Worm (Caenorhabditis elegans) whole organism, L1 larva: ENCODE data around the gene ceh-16.

Experiments
- C04F5.9 ChIP-seq: sonication (generic microtip); optimal IDR thresholded peaks from 2 replicates; lab custom pipeline; 2016; ENCODE audit warnings: missing genetic modification characterization, missing compliant biosample characterization
- C16A3.4 ChIP-seq: fragments of 150-350 bp; optimal IDR thresholded peaks from 2 replicates; lab custom pipeline; 2014; ENCODE audit warnings: missing biosample characterization, missing genetic modification characterization
- C34B4.2 ChIP-seq: sonication (generic microtip); optimal IDR thresholded peaks from 2 replicates; lab custom pipeline; 2017; ENCODE audit warnings: mild to moderate bottlenecking, missing genetic modification characterization, missing compliant biosample characterization
- F16B12.6 ChIP-seq: fragments of 150-350 bp; optimal IDR thresholded peaks from 2 replicates; lab custom pipeline; 2014; ENCODE audit warnings: missing biosample characterization, missing genetic modification characterization
- Y116A8C.19 ChIP-seq: sonication (generic microtip); optimal IDR thresholded peaks from 2 replicates; lab custom pipeline; 2016; ENCODE audit warnings: missing compliant biosample characterization, missing genetic modification characterization, borderline replicate concordance
- aha-1 ChIP-seq: fragments of 150-350 bp; optimal IDR thresholded peaks from 2 replicates; lab custom pipeline; 2014; ENCODE audit warnings: missing biosample characterization, missing genetic modification characterization
- aly-2 ChIP-seq: fragments of 150-350 bp; optimal IDR thresholded peaks from 2 replicates; lab custom pipeline; 2014; ENCODE audit warnings: missing biosample characterization, missing genetic modification characterization
- blmp-1 ChIP-seq: fragments of 150-350 bp; optimal IDR thresholded peaks from 2 replicates; lab custom pipeline; 2014; ENCODE audit warnings: missing biosample characterization, missing genetic modification characterization
- ceh-8 ChIP-seq: fragments of 200-800 bp; sonication (Bioruptor generic); optimal IDR thresholded peaks from 2 replicates; lab custom pipeline; 2018; ENCODE audit warnings: mild to moderate bottlenecking, missing genetic modification characterization, moderate library complexity, missing compliant biosample characterization
- ceh-88 ChIP-seq: fragments of 200-800 bp; sonication (Bioruptor generic); IDR thresholded peaks from 2 replicates; pipeline ENCODE4 v1.3.6; 2022; ENCODE audit warnings: missing genetic modification characterization, missing compliant biosample characterization
- ceh-90 ChIP-seq: sonication (generic microtip); optimal IDR thresholded peaks from 2 replicates; lab custom pipeline; 2016; ENCODE audit warnings: missing genetic modification characterization, missing compliant biosample characterization
- ces-1 ChIP-seq: fragments of 150-350 bp; optimal IDR thresholded peaks from 2 replicates; lab custom pipeline; 2014; ENCODE audit warnings: missing biosample characterization, missing genetic modification reagents, missing genetic modification characterization
- egl-13 ChIP-seq: sonication (generic microtip); optimal IDR thresholded peaks from 2 replicates; lab custom pipeline; 2016; ENCODE audit warnings: missing genotype, missing genetic modification reagents, missing genetic modification characterization, missing compliant biosample characterization
- elt-2 ChIP-seq: sonication (generic microtip); optimal IDR thresholded peaks from 2 replicates; lab custom pipeline; 2016; ENCODE audit warnings: missing genetic modification characterization, mild to moderate bottlenecking, inconsistent platforms, missing compliant biosample characterization, missing genetic modification reagents
- elt-3 ChIP-seq, 6 experiments: fragments of 150-350 bp in 1 of 6; sonication (generic microtip); optimal IDR thresholded peaks; 2 replicates each; lab custom pipeline; 2017 to 2018; ENCODE audit warnings: missing biosample characterization in 6 of 6, missing genetic modification characterization in 6 of 6, inconsistent platforms in 1 of 6
- fkh-10 ChIP-seq: sonication (generic microtip); optimal IDR thresholded peaks from 2 replicates; lab custom pipeline; 2017; ENCODE audit warnings: missing biosample characterization, missing genetic modification reagents, missing genetic modification characterization
- fkh-8 ChIP-seq: sonication (generic microtip); optimal IDR thresholded peaks from 2 replicates; lab custom pipeline; 2016; ENCODE audit warnings: mild to moderate bottlenecking, missing genetic modification characterization, missing compliant biosample characterization
- fos-1 ChIP-seq: fragments of 150-350 bp; optimal IDR thresholded peaks from 2 replicates; lab custom pipeline; 2014; ENCODE audit warnings: missing biosample characterization, missing genetic modification characterization
- hlh-4 ChIP-seq: sonication (generic microtip); optimal IDR thresholded peaks from 2 replicates; lab custom pipeline; 2016; ENCODE audit warnings: mild to moderate bottlenecking, missing genetic modification characterization, missing compliant biosample characterization
- hpl-2 ChIP-seq: fragments of 150-350 bp; optimal IDR thresholded peaks from 2 replicates; lab custom pipeline; 2014; ENCODE audit warnings: missing biosample characterization, missing genetic modification reagents, missing genetic modification characterization
- lin-14 ChIP-seq: fragments of 200-800 bp; sonication (Bioruptor generic); optimal IDR thresholded peaks from 2 replicates; lab custom pipeline; 2018; ENCODE audit warnings: mild to moderate bottlenecking, missing genetic modification characterization, moderate library complexity, missing compliant biosample characterization
- lin-15B ChIP-seq: fragments of 150-350 bp; sonication (generic microtip); optimal IDR thresholded peaks from 3 replicates; lab custom pipeline; 2014; ENCODE audit warnings: missing biosample characterization, missing genetic modification characterization
- lin-35 ChIP-seq, 2 experiments: fragments of 150-350 bp; optimal IDR thresholded peaks; 2 replicates each; lab custom pipeline; 2014; ENCODE audit warnings: missing biosample characterization in 2 of 2, missing genetic modification characterization in 2 of 2, missing genetic modification reagents in 2 of 2
- lin-39 ChIP-seq: fragments of 150-350 bp; optimal IDR thresholded peaks from 2 replicates; lab custom pipeline; 2014; ENCODE audit warnings: missing biosample characterization, missing genetic modification reagents, missing genetic modification characterization
- lir-3 ChIP-seq: sonication (generic microtip); optimal IDR thresholded peaks from 2 replicates; lab custom pipeline; 2016; ENCODE audit warnings: mild to moderate bottlenecking, missing genetic modification characterization, moderate library complexity, missing compliant biosample characterization; ENCODE audit not compliant: poor library complexity
- mab-9 ChIP-seq: fragments of 200-800 bp; sonication (Bioruptor generic); IDR thresholded peaks from 2 replicates; pipeline ENCODE4 v1.3.6; 2022; ENCODE audit warnings: missing genetic modification reagents, missing genetic modification characterization, missing compliant biosample characterization
- mdl-1 ChIP-seq, 2 experiments: fragments of 150-350 bp; optimal IDR thresholded peaks; 2 replicates each; lab custom pipeline; 2014 to 2017; ENCODE audit warnings: missing biosample characterization in 2 of 2, missing genetic modification characterization in 2 of 2, inconsistent platforms in 1 of 2
- nhr-11 ChIP-seq: fragments of 150-350 bp; optimal IDR thresholded peaks from 2 replicates; lab custom pipeline; 2014; ENCODE audit warnings: missing biosample characterization, missing genetic modification characterization
- nhr-19 ChIP-seq: fragments of 200-800 bp; sonication (Bioruptor generic); conservative IDR thresholded peaks from 2 replicates; pipeline ENCODE4 v1.3.6; 2022; ENCODE audit warnings: missing genetic modification characterization, missing compliant biosample characterization
- nhr-237 ChIP-seq: fragments of 150-350 bp; optimal IDR thresholded peaks from 2 replicates; lab custom pipeline; 2014; ENCODE audit warnings: missing biosample characterization, missing genetic modification characterization
- nhr-28 ChIP-seq: fragments of 150-350 bp; optimal IDR thresholded peaks from 2 replicates; lab custom pipeline; 2014; ENCODE audit warnings: missing biosample characterization, missing genetic modification characterization
- nhr-47 ChIP-seq: sonication (generic microtip); optimal IDR thresholded peaks from 2 replicates; lab custom pipeline; 2016; ENCODE audit warnings: mild to moderate bottlenecking, missing genetic modification characterization, moderate library complexity, missing compliant biosample characterization
- nhr-71 ChIP-seq: sonication (generic microtip); optimal IDR thresholded peaks from 2 replicates; lab custom pipeline; 2016; ENCODE audit warnings: mild to moderate bottlenecking, missing genetic modification characterization, moderate library complexity, missing compliant biosample characterization
- nhr-76 ChIP-seq: sonication (generic microtip); optimal IDR thresholded peaks from 2 replicates; lab custom pipeline; 2017; ENCODE audit warnings: missing biosample characterization, missing genetic modification characterization
- nhr-77 ChIP-seq: fragments of 150-350 bp; optimal IDR thresholded peaks from 2 replicates; lab custom pipeline; 2014; ENCODE audit warnings: missing biosample characterization, missing genetic modification characterization
- nhr-84 ChIP-seq: sonication (generic microtip); optimal IDR thresholded peaks from 2 replicates; lab custom pipeline; 2017; ENCODE audit warnings: missing biosample characterization, missing genetic modification characterization
- pag-3 ChIP-seq: sonication (generic microtip); optimal IDR thresholded peaks from 2 replicates; lab custom pipeline; 2017; ENCODE audit warnings: missing genetic modification characterization, mild to moderate bottlenecking, missing compliant biosample characterization, antibody characterized with exemption, borderline replicate concordance; ENCODE audit not compliant: insufficient read depth
- pax-3 ChIP-seq: fragments of 200-800 bp; sonication (Bioruptor generic); optimal IDR thresholded peaks from 2 replicates; lab custom pipeline; 2018; ENCODE audit warnings: mild to moderate bottlenecking, missing genetic modification characterization, moderate library complexity, missing compliant biosample characterization
- pqm-1 ChIP-seq: sonication (generic microtip); optimal IDR thresholded peaks from 3 replicates; lab custom pipeline; 2017; ENCODE audit warnings: missing biosample characterization, missing genetic modification characterization
- snpc-4 ChIP-seq: fragments of 150-350 bp; optimal IDR thresholded peaks from 2 replicates; lab custom pipeline; 2014; ENCODE audit warnings: missing biosample characterization, missing genetic modification characterization
- sox-4 ChIP-seq: sonication (generic microtip); optimal IDR thresholded peaks from 2 replicates; lab custom pipeline; 2016; ENCODE audit warnings: missing genetic modification characterization, missing compliant biosample characterization
- sptf-1 ChIP-seq: fragments of 150-350 bp; optimal IDR thresholded peaks from 2 replicates; lab custom pipeline; 2014; ENCODE audit warnings: missing biosample characterization, missing genetic modification characterization
- sup-37 ChIP-seq: fragments of 200-800 bp; sonication (Bioruptor generic); optimal IDR thresholded peaks from 2 replicates; lab custom pipeline; 2018; ENCODE audit warnings: mild to moderate bottlenecking, missing genetic modification characterization, missing compliant biosample characterization
- swsn-7 ChIP-seq: sonication (generic microtip); optimal IDR thresholded peaks from 2 replicates; lab custom pipeline; 2016; ENCODE audit warnings: missing genetic modification characterization, missing compliant biosample characterization
- tlp-1 ChIP-seq: fragments of 150-350 bp; optimal IDR thresholded peaks from 2 replicates; lab custom pipeline; 2014; ENCODE audit warnings: missing biosample characterization, missing genetic modification characterization
- unc-130 ChIP-seq: fragments of 150-350 bp; optimal IDR thresholded peaks from 2 replicates; lab custom pipeline; 2017; ENCODE audit warnings: missing biosample characterization, missing genetic modification characterization, inconsistent platforms
- unc-30 ChIP-seq: sonication (generic microtip); optimal IDR thresholded peaks from 2 replicates; lab custom pipeline; 2017; ENCODE audit warnings: missing biosample characterization, missing genetic modification characterization
- unc-98 ChIP-seq: fragments of 200-800 bp; sonication (Bioruptor generic); IDR thresholded peaks from 2 replicates; pipeline ENCODE4 v1.3.6; 2022; ENCODE audit warnings: missing genetic modification characterization, missing compliant biosample characterization
- zip-4 ChIP-seq: fragments of 200-800 bp; sonication (Bioruptor generic); optimal IDR thresholded peaks from 2 replicates; lab custom pipeline; 2018; ENCODE audit warnings: mild to moderate bottlenecking, missing genetic modification characterization, moderate library complexity, missing compliant biosample characterization

Gene ceh-16

ce11 chrIII:8630833-8631232 lies 8.3 kb downstream of the ceh-16 start, which contains the start of gene dnj-10 (continued):
- TF ChIP-seq sptf-1 (tag; lab: Kevin White, UChicago) = no peak
- TF ChIP-seq lin-14 (GFP tag; lab: Kevin White, UChicago) = peak; percentile 84
- peak; percentile 12; the same call in 1 of the 2 replicates for TF ChIP-seq ceh-88 (GFP tag; lab: Robert Waterston, UW)
- TF ChIP-seq C04F5.9 = no peak
- no peak for TF ChIP-seq zip-4 (GFP tag; lab: Kevin White, UChicago)
- no peak for TF ChIP-seq ces-1 (GFP tag; lab: Kevin White, UChicago)
- TF ChIP-seq sox-4 = no peak
- peak; percentile 3 for TF ChIP-seq fkh-10
- no peak for TF ChIP-seq nhr-28 (tag; lab: Kevin White, UChicago)
- no peak for TF ChIP-seq nhr-11
- TF ChIP-seq unc-130 (tag; lab: Kevin White, UChicago) = peak; percentile 55
- TF ChIP-seq sup-37 (GFP tag; lab: Kevin White, UChicago) = no peak
- TF ChIP-seq mdl-1 (tag; optimal IDR thresholded peaks at IDR 0.05; lab: Kevin White, UChicago) = peak in 1 of 2 experiments; percentile 53
- no peak for TF ChIP-seq tlp-1 (tag; lab: Kevin White, UChicago)
- TF ChIP-seq hlh-4 (tag; lab: Kevin White, UChicago) = no peak
- no peak for TF ChIP-seq Y116A8C.19
- no peak for TF ChIP-seq nhr-77 (tag; lab: Kevin White, UChicago)
- TF ChIP-seq elt-2 (tag; lab: Kevin White, UChicago) = no peak
- TF ChIP-seq unc-30 = no peak
- no peak for TF ChIP-seq nhr-237 (tag; lab: Kevin White, UChicago)
- no peak for TF ChIP-seq pag-3 (tag; lab: Kevin White, UChicago)
- TF ChIP-seq lin-35 (GFP tag; optimal IDR thresholded peaks at IDR 0.05; lab: Kevin White, UChicago) = peak; percentile 92 to 94
- peak; percentile 62 for TF ChIP-seq swsn-7 (tag; lab: Kevin White, UChicago)
- no peak for TF ChIP-seq pqm-1 (tag; lab: Kevin White, UChicago)
- peak; percentile 49 for TF ChIP-seq fkh-8 (tag; lab: Kevin White, UChicago)
- TF ChIP-seq elt-3 (tag; optimal IDR thresholded peaks at IDR 0.05; lab: Kevin White, UChicago) = peak in 1 of 6 experiments; percentile 31
- peak; percentile 9 for TF ChIP-seq ceh-90 (tag; lab: Kevin White, UChicago)
- peak; percentile 21 for TF ChIP-seq egl-13 (tag; lab: Kevin White, UChicago)
- TF ChIP-seq nhr-76 (tag; lab: Kevin White, UChicago) = no peak
- TF ChIP-seq lir-3 = no peak
- TF ChIP-seq snpc-4 (tag; lab: Kevin White, UChicago) = peak; percentile 47
- peak; percentile 87 for TF ChIP-seq F16B12.6
- peak; percentile 67 for TF ChIP-seq blmp-1 (tag; lab: Kevin White, UChicago)
- TF ChIP-seq ceh-8 = no peak
- TF ChIP-seq aly-2 (tag; lab: Kevin White, UChicago) = no peak
- peak; percentile 78 for TF ChIP-seq nhr-71 (tag; lab: Kevin White, UChicago)
- TF ChIP-seq lin-15B = peak; percentile 86
- no peak for TF ChIP-seq mab-9 (GFP tag; lab: Robert Waterston, UW)
- TF ChIP-seq nhr-84 (tag; lab: Kevin White, UChicago) = no peak
- TF ChIP-seq lin-39 (tag; lab: Kevin White, UChicago) = peak; percentile 50
- no peak for TF ChIP-seq unc-98 (GFP tag; lab: Robert Waterston, UW)
- TF ChIP-seq fos-1 (tag; lab: Kevin White, UChicago) = no peak
- TF ChIP-seq C34B4.2 (tag; lab: Kevin White, UChicago) = no peak
- TF ChIP-seq C16A3.4 (tag; lab: Kevin White, UChicago) = peak; percentile 69
- no peak for TF ChIP-seq hpl-2 (GFP tag; lab: Kevin White, UChicago)
- no peak for TF ChIP-seq pax-3
- TF ChIP-seq nhr-47 (tag; lab: Kevin White, UChicago) = peak; percentile 72
- TF ChIP-seq aha-1 (tag; lab: Kevin White, UChicago) = no peak
- peak; percentile 64 for TF ChIP-seq nhr-19 (GFP tag; lab: Robert Waterston, UW)
- TF ChIP-seq, all 84 proteins: peak for 36
